Worm (Caenorhabditis elegans) whole organism, L2 larva: Measurements from ENCODE around the gene gtap-1.
A peak's percentile ranks its signal among the peaks of the same experiment; 100 is the strongest.

ENCODE experiments used
- C34F6.9 ChIP-seq: fragments of 150-350 bp; optimal IDR thresholded peaks from 2 replicates; lab custom pipeline; 2014; ENCODE audit warnings: missing biosample characterization, missing genetic modification characterization
- F13H6.1 ChIP-seq: sonication (generic microtip); optimal IDR thresholded peaks from 2 replicates; lab custom pipeline; 2016; ENCODE audit warnings: missing genetic modification characterization, missing compliant biosample characterization
- R02D3.7 ChIP-seq: fragments of 150-350 bp; optimal IDR thresholded peaks from 2 replicates; lab custom pipeline; 2014; ENCODE audit warnings: missing biosample characterization, missing genetic modification characterization
- Y55F3AM.14 ChIP-seq: fragments of 200-800 bp; sonication (Bioruptor generic); optimal IDR thresholded peaks from 2 replicates; lab custom pipeline; 2018; ENCODE audit warnings: mild to moderate bottlenecking, missing genetic modification characterization, missing compliant biosample characterization
- ZK546.5 ChIP-seq: sonication (generic microtip); optimal IDR thresholded peaks from 2 replicates; lab custom pipeline; 2017; ENCODE audit warnings: missing biosample characterization, missing genetic modification characterization
- alr-1 ChIP-seq: fragments of 150-350 bp; optimal IDR thresholded peaks from 2 replicates; lab custom pipeline; 2014; ENCODE audit warnings: missing biosample characterization, missing genetic modification characterization
- aly-2 ChIP-seq: fragments of 150-350 bp; optimal IDR thresholded peaks from 2 replicates; lab custom pipeline; 2014; ENCODE audit warnings: missing biosample characterization, missing genetic modification characterization
- ama-1 ChIP-seq: fragments of 150-350 bp; optimal IDR thresholded peaks from 2 replicates; lab custom pipeline; 2018; ENCODE audit warnings: inconsistent platforms
- blmp-1 ChIP-seq: sonication (generic microtip); optimal IDR thresholded peaks from 2 replicates; lab custom pipeline; 2017; ENCODE audit warnings: missing genetic modification characterization, mild to moderate bottlenecking, missing compliant biosample characterization, antibody characterized with exemption, moderate library complexity; ENCODE audit not compliant: insufficient read depth
- ceh-16 ChIP-seq: fragments of 150-350 bp; optimal IDR thresholded peaks from 2 replicates; lab custom pipeline; 2014; ENCODE audit warnings: missing biosample characterization, missing genetic modification characterization
- ceh-82 ChIP-seq: fragments of 150-350 bp; optimal IDR thresholded peaks from 2 replicates; lab custom pipeline; 2014; ENCODE audit warnings: missing biosample characterization, missing genetic modification characterization
- elt-1 ChIP-seq: fragments of 150-350 bp; optimal IDR thresholded peaks from 2 replicates; lab custom pipeline; 2014; ENCODE audit warnings: missing biosample characterization, missing genetic modification characterization
- fos-1 ChIP-seq: fragments of 150-350 bp; optimal IDR thresholded peaks from 2 replicates; lab custom pipeline; 2014; ENCODE audit warnings: missing biosample characterization, missing genetic modification characterization
- gmeb-1 ChIP-seq: fragments of 150-350 bp; optimal IDR thresholded peaks from 2 replicates; lab custom pipeline; 2014; ENCODE audit warnings: missing biosample characterization, missing genetic modification characterization
- lin-11 ChIP-seq: fragments of 150-350 bp; sonication (generic microtip); optimal IDR thresholded peaks from 2 replicates; lab custom pipeline; 2014; ENCODE audit warnings: missing biosample characterization, missing genetic modification characterization, inconsistent platforms, mixed read lengths
- lin-13 ChIP-seq: fragments of 150-350 bp; optimal IDR thresholded peaks from 2 replicates; lab custom pipeline; 2014; ENCODE audit warnings: missing biosample characterization, missing genetic modification reagents, missing genetic modification characterization
- lin-39 ChIP-seq: fragments of 150-350 bp; optimal IDR thresholded peaks from 2 replicates; lab custom pipeline; 2014; ENCODE audit warnings: missing biosample characterization, missing genetic modification reagents, missing genetic modification characterization
- lsy-2 ChIP-seq, 2 experiments: fragments of 150-350 bp in 1 of 2; sonication (generic microtip) in 1 of 2; optimal IDR thresholded peaks; 2 replicates each; lab custom pipeline; 2014 to 2017; ENCODE audit warnings: missing biosample characterization in 2 of 2, missing genetic modification characterization in 2 of 2
- mab-5 ChIP-seq: fragments of 150-350 bp; optimal IDR thresholded peaks from 2 replicates; lab custom pipeline; 2014; ENCODE audit warnings: missing biosample characterization, missing genetic modification characterization
- mbf-1 ChIP-seq: sonication (generic microtip); optimal IDR thresholded peaks from 2 replicates; lab custom pipeline; 2017; ENCODE audit warnings: missing biosample characterization, missing genetic modification characterization
- mdl-1 ChIP-seq, 2 experiments: fragments of 150-350 bp in 1 of 2; sonication (generic microtip) in 1 of 2; optimal IDR thresholded peaks; 2 replicates each; lab custom pipeline; 2017; ENCODE audit warnings: missing biosample characterization in 2 of 2, missing genetic modification characterization in 2 of 2
- nhr-10 ChIP-seq: sonication (generic microtip); optimal IDR thresholded peaks from 2 replicates; lab custom pipeline; 2017; ENCODE audit warnings: missing biosample characterization, missing genetic modification characterization
- nhr-12 ChIP-seq: fragments of 150-350 bp; optimal IDR thresholded peaks from 2 replicates; lab custom pipeline; 2014; ENCODE audit warnings: missing biosample characterization, missing genetic modification characterization
- nhr-129 ChIP-seq: fragments of 150-350 bp; optimal IDR thresholded peaks from 2 replicates; lab custom pipeline; 2014; ENCODE audit warnings: missing biosample characterization, missing genetic modification characterization
- nhr-21 ChIP-seq: fragments of 150-350 bp; optimal IDR thresholded peaks from 2 replicates; lab custom pipeline; 2014; ENCODE audit warnings: missing biosample characterization, missing genetic modification characterization
- nhr-23 ChIP-seq: fragments of 150-350 bp; optimal IDR thresholded peaks from 2 replicates; lab custom pipeline; 2014; ENCODE audit warnings: missing biosample characterization, missing genetic modification reagents, missing genetic modification characterization
- nhr-237 ChIP-seq: fragments of 150-350 bp; optimal IDR thresholded peaks from 2 replicates; lab custom pipeline; 2014; ENCODE audit warnings: missing biosample characterization, missing genetic modification characterization
- nhr-6 ChIP-seq: fragments of 150-350 bp; optimal IDR thresholded peaks from 2 replicates; lab custom pipeline; 2014; ENCODE audit warnings: missing biosample characterization, missing genetic modification characterization
- nhr-77 ChIP-seq: fragments of 150-350 bp; optimal IDR thresholded peaks from 2 replicates; lab custom pipeline; 2014; ENCODE audit warnings: missing biosample characterization, missing genetic modification characterization
- peb-1 ChIP-seq: fragments of 150-350 bp; optimal IDR thresholded peaks from 2 replicates; lab custom pipeline; 2014; ENCODE audit warnings: missing biosample characterization, missing genetic modification characterization
- sem-4 ChIP-seq: fragments of 150-350 bp; optimal IDR thresholded peaks from 2 replicates; lab custom pipeline; 2014; ENCODE audit warnings: missing biosample characterization, missing genetic modification reagents, missing genetic modification characterization
- sma-3 ChIP-seq: sonication (generic microtip); optimal IDR thresholded peaks from 2 replicates; lab custom pipeline; 2016; ENCODE audit warnings: missing genetic modification reagents, missing genetic modification characterization, missing compliant biosample characterization
- sma-9 ChIP-seq, 2 experiments: fragments of 150-350 bp in 1 of 2; sonication (generic microtip) in 1 of 2; optimal IDR thresholded peaks; 2 replicates each; lab custom pipeline; 2014 to 2016; ENCODE audit warnings: missing genetic modification characterization in 2 of 2, mild to moderate bottlenecking in 1 of 2, missing biosample characterization in 1 of 2, missing compliant biosample characterization in 1 of 2, missing genetic modification reagents in 1 of 2, moderate library complexity in 1 of 2
- snpc-4 ChIP-seq: fragments of 150-350 bp; optimal IDR thresholded peaks from 2 replicates; lab custom pipeline; 2014; ENCODE audit warnings: missing biosample characterization, missing genetic modification characterization
- unc-39 ChIP-seq: fragments of 150-350 bp; optimal IDR thresholded peaks from 2 replicates; lab custom pipeline; 2014; ENCODE audit warnings: missing biosample characterization, missing genetic modification characterization
- unc-55 ChIP-seq: fragments of 150-350 bp; sonication (generic microtip); optimal IDR thresholded peaks from 3 replicates; lab custom pipeline; 2014; ENCODE audit warnings: missing biosample characterization, missing genetic modification reagents, missing genetic modification characterization
- unc-62 ChIP-seq: fragments of 150-350 bp; optimal IDR thresholded peaks from 2 replicates; lab custom pipeline; 2014; ENCODE audit warnings: missing biosample characterization, missing genetic modification reagents, missing genetic modification characterization
- zag-1 ChIP-seq: fragments of 150-350 bp; optimal IDR thresholded peaks from 2 replicates; lab custom pipeline; 2014; ENCODE audit warnings: missing biosample characterization, missing genetic modification characterization
- ztf-1 ChIP-seq: fragments of 200-800 bp; sonication (Bioruptor generic); conservative IDR thresholded peaks from 2 replicates; pipeline ENCODE4 v1.3.6; 2022; ENCODE audit warnings: missing genetic modification characterization, missing compliant biosample characterization
- ztf-4 ChIP-seq: fragments of 150-350 bp; optimal IDR thresholded peaks from 2 replicates; lab custom pipeline; 2014; ENCODE audit warnings: missing biosample characterization, missing genetic modification characterization

The gtap-1 gene

DNA sequence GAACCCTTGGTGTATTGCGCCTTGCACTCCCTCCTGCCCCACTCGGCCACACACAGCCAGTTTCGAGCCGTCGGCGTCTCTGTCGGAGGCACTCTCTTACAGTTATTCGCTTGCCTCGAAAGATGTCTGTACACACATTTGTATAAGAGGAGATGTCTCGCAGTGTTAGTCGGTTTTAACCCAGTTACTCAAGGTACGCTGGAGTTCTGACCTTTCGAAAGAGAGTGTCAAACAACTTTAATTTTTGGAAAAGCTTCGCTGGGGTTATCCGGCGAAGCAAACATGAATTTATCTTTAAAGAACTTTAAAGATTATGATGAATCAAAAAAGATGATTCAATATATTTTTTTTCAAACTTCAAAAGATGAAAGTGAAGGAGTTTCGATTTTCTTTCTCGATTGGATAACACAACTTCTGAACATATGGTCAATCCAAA, 11.7 kb upstream of the gtap-1 start (continued):
- peak; percentile 99 for TF ChIP-seq sem-4
- TF ChIP-seq ztf-1 (GFP tag; lab: Robert Waterston, UW), result 0 out of 2 replicates have a peak, but pooled peaks have one; percentile 81
- TF ChIP-seq lin-39 (tag; lab: Kevin White, UChicago), result peak; percentile 96
- TF ChIP-seq snpc-4 (tag; lab: Kevin White, UChicago), result peak; percentile 100
- TF ChIP-seq unc-55, result peak; percentile 99
- TF ChIP-seq mdl-1 (tag; optimal IDR thresholded peaks at IDR 0.05; lab: Kevin White, UChicago), result peak; percentile 92 to 93
- peak; percentile 85 for TF ChIP-seq ZK546.5 (tag; lab: Kevin White, UChicago)
- TF ChIP-seq alr-1 (tag; lab: Kevin White, UChicago), result no peak
- TF ChIP-seq ztf-4 (tag; lab: Kevin White, UChicago), result peak; percentile 99
- peak; percentile 98 for TF ChIP-seq fos-1 (tag; lab: Kevin White, UChicago)
- peak; percentile 63 for TF ChIP-seq unc-39 (tag; lab: Kevin White, UChicago)
- no peak for TF ChIP-seq peb-1
- no peak for TF ChIP-seq nhr-23 (tag; lab: Kevin White, UChicago)
- peak; percentile 97 for TF ChIP-seq lsy-2 (tag; optimal IDR thresholded peaks at IDR 0.05; lab: Kevin White, UChicago)
- TF ChIP-seq nhr-129, result peak; percentile 99
- peak; percentile 95 for TF ChIP-seq nhr-237 (tag; lab: Kevin White, UChicago)
- TF ChIP-seq C34F6.9 (tag; lab: Kevin White, UChicago), result peak; percentile 100
- peak; percentile 99 for TF ChIP-seq F13H6.1 (tag; lab: Kevin White, UChicago)
- TF ChIP-seq ceh-16 (tag; lab: Kevin White, UChicago), result peak; percentile 96
- peak; percentile 83 for TF ChIP-seq R02D3.7 (tag; lab: Kevin White, UChicago)
- TF ChIP-seq zag-1, result peak; percentile 99
- TF ChIP-seq nhr-12 (tag; lab: Kevin White, UChicago), result peak; percentile 59
- peak; percentile 98 for TF ChIP-seq nhr-6 (tag; lab: Kevin White, UChicago)
- TF ChIP-seq, all 48 proteins: peak for 44

DNA sequence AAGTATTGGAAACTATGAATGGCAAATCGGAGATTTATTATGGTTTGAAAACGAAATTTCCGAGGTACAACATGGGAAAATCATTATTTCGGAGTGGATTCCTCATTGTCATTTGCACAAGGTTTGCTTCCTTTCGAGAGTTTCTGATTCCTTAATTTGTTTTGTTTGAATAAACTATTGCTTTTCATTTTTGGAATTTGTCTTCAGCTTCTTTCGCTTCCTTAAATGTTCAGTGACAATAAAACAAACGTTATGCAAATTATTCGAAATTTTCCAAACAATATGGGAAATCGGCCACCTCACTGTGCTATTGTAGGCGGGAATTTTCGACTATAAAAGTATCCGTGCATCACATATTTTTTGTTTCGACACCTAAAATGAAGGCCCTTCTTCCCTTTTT, 8.8 kb upstream of the gtap-1 start, which contains the start of gene nep-25:
Gene nep-25, plus strand, starts transcription at position 375 of the 400 bp plus-strand sequence.
- TF ChIP-seq nhr-129 (no peak), ama-1 (lab: Kevin White, UChicago) (no peak), unc-55 (no peak), unc-62 (GFP tag; lab: Kevin White, UChicago) (no peak), C34F6.9 (tag; lab: Kevin White, UChicago) (no peak), Y55F3AM.14 (no peak)
- TF ChIP-seq, all 48 proteins: peak for 0

DNA sequence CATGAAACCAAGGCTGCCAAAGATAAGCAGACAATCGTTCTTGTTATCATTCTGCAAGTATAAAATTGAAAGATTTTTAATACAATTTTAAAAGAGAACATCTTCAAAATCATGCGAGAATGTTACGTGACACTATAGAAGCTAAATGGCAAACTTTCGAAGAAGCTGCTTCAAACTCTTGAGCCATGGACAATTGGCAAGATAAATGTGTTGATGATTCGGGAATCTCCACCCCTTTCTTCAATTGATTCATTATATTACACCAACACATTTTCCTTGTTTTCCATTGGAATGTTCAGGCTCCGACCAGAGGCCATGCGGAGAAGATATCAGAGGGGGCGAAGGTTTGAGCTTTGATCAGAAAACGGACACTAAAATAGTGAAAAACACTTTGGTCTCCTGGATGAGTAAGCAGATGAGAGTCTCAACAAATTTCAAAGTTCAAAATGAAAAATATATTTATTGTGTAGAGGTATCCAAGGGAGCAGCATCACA, 8.1 kb upstream of the gtap-1 start, which contains the start of gene lec-5:
Gene lec-5, minus strand, starts transcription at position 51 of the 495 bp plus-strand sequence.
- TF ChIP-seq sma-9 (GFP tag; optimal IDR thresholded peaks at IDR 0.05; lab: Kevin White, UChicago) (peak; percentile 60), sma-9 (tag; optimal IDR thresholded peaks at IDR 0.05; lab: Kevin White, UChicago) (no peak), lsy-2 (tag; optimal IDR thresholded peaks at IDR 0.05; lab: Kevin White, UChicago) (peak in 1 of 2 experiments; percentile 33), snpc-4 (tag; lab: Kevin White, UChicago) (no peak), nhr-129 (peak; percentile 45), lin-13 (no peak), F13H6.1 (tag; lab: Kevin White, UChicago) (peak; percentile 48), sma-3 (GFP tag; lab: Kevin White, UChicago) (no peak), mab-5 (tag; lab: Kevin White, UChicago) (peak; percentile 25)

DNA sequence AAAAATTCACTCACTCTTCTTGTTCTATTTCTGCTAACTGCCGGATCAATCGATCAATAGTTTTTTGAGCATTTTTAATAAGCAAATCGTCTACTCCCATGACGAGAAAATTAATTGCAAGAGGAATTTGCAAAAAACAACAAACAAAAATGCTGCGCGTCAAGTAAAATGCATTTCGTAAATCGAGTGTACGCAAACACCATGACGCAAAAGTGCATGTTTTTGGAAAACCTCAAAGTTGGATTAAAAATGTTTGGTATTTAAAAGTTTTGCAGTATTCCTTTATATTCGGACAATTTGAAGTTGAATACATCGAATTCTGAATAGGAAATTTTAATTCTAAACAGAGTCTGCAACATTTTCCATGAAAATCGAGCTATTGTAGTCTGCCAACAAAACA, 6.2 kb upstream of the gtap-1 start, which contains the start of gene ZK1248.19:
Gene ZK1248.19, minus strand, starts transcription at position 188 of the 400 bp plus-strand sequence.
- TF ChIP-seq lin-39 (tag; lab: Kevin White, UChicago), result no peak
- TF ChIP-seq alr-1 (tag; lab: Kevin White, UChicago), result no peak
- no peak for TF ChIP-seq unc-62 (GFP tag; lab: Kevin White, UChicago)
- peak; percentile 67 for TF ChIP-seq R02D3.7 (tag; lab: Kevin White, UChicago)
- TF ChIP-seq nhr-129, result peak; percentile 44
- no peak for TF ChIP-seq lin-11 (tag; lab: Kevin White, UChicago)
- TF ChIP-seq blmp-1 (tag; lab: Kevin White, UChicago), result no peak
- TF ChIP-seq nhr-10 (tag; lab: Kevin White, UChicago), result no peak
- no peak for TF ChIP-seq ztf-1 (GFP tag; lab: Robert Waterston, UW)
- TF ChIP-seq lsy-2 (tag; optimal IDR thresholded peaks at IDR 0.05; lab: Kevin White, UChicago), result peak; percentile 4 to 63
- TF ChIP-seq nhr-12 (tag; lab: Kevin White, UChicago), result no peak
- no peak for TF ChIP-seq sem-4
- peak; percentile 13 for TF ChIP-seq sma-9 (GFP tag; optimal IDR thresholded peaks at IDR 0.05; lab: Kevin White, UChicago)
- no peak for TF ChIP-seq sma-9 (tag; optimal IDR thresholded peaks at IDR 0.05; lab: Kevin White, UChicago)
- TF ChIP-seq Y55F3AM.14, result no peak
- TF ChIP-seq ceh-82 (tag; lab: Kevin White, UChicago), result no peak
- TF ChIP-seq peb-1, result no peak
- no peak for TF ChIP-seq mab-5 (tag; lab: Kevin White, UChicago)
- TF ChIP-seq mdl-1 (tag; optimal IDR thresholded peaks at IDR 0.05; lab: Kevin White, UChicago), result no peak
- peak; percentile 34 for TF ChIP-seq gmeb-1 (tag; lab: Kevin White, UChicago)
- TF ChIP-seq unc-55, result peak; percentile 57
- TF ChIP-seq fos-1 (tag; lab: Kevin White, UChicago), result no peak
- TF ChIP-seq snpc-4 (tag; lab: Kevin White, UChicago), result no peak
- TF ChIP-seq C34F6.9 (tag; lab: Kevin White, UChicago), result peak; percentile 36
- no peak for TF ChIP-seq nhr-77 (tag; lab: Kevin White, UChicago)
- TF ChIP-seq nhr-21 (tag; lab: Kevin White, UChicago), result no peak
- TF ChIP-seq aly-2 (tag; lab: Kevin White, UChicago), result no peak
- no peak for TF ChIP-seq elt-1
- TF ChIP-seq mbf-1, result no peak
- no peak for TF ChIP-seq ZK546.5 (tag; lab: Kevin White, UChicago)
- TF ChIP-seq nhr-237 (tag; lab: Kevin White, UChicago), result no peak
- TF ChIP-seq ztf-4 (tag; lab: Kevin White, UChicago), result no peak
